Fruit fly (Drosophila melanogaster): ENCODE measurements around the gene cpx.

cpx gene

DNA sequence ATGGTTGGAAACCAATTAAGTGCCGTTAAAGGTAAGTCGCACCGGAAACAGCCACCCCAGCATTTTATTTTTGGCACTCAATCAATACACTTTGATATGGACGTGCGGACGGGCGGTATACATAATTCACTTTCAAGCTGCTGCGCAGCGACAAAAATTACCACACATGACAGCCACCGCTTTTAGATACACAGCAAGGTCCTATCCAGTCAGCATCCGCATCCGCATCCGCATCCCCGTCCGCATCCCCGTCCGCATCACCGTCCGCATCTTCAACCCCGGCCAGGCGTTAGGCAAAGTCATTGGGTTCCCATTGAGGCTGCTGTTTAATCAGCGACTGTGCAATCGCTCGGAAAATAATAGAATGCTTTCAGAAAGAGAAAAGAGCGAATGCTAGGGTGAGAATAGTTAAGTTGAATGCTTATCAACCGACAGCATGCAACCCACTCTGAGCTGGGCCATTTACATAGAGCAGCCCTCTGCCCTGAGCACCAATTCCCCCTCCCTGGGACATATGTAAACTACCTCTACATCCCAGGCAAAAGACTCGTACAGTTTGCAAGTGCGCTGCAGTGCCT is 4.4 kb downstream of the cpx start:
- no peak for TF ChIP-seq D1 (tag; optimal IDR thresholded peaks at IDR 0.05)
- TF ChIP-seq Snoo (tag; optimal IDR thresholded peaks at IDR 0.05), result no peak

DNA sequence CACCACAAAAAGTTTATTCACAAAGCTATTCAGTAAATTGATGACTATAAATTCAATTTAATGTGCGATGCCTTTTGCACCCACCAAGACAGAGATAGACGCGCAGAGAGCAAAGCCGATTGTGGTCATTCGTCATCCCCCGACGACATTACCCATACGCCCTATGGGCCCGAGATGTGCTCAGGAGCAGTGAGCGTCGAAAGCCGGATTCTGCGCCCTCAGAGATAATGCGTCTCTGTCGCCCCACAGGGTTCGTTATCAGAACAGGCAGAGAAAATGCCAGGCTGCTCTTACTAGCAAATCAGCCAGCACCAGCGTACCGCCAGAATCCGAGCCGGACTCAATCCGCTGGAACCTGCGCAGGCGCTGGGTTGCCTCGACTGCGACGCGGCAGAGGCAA is 11.3 kb downstream of the cpx start:
- TF ChIP-seq CG14655 (GFP tag; optimal IDR thresholded peaks at IDR 0.05) (no peak), gl (tag; optimal IDR thresholded peaks at IDR 0.05) (peak; percentile 7)

DNA sequence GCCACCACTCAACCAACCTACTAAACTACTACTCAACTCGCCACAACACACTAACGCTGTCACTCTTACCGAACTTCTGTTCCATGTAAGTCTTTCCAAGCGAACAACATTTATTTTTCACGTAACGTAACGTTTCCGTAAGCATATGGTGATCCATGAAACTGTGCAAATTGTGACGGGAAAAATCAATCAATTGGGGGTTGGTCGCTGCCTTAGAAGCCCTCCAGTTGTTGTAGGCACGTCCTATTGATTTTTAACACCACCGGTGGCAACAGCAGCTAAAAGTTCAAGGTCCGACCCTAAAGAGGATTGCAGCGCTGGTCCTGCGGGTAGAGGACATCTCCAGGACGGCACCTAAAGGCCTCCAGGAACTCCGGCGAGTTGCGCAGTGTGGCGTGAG is 12.2 kb downstream of the cpx start:
- TF ChIP-seq CG34367 (tag; optimal IDR thresholded peaks at IDR 0.05), result no peak
- no peak for TF ChIP-seq Ets98B (GFP tag; IDR thresholded peaks at IDR 0.05)
- no peak for TF ChIP-seq Pif1B (GFP tag; optimal IDR thresholded peaks at IDR 0.05)
- no peak for TF ChIP-seq EcR (GFP tag; optimal IDR thresholded peaks at IDR 0.05)
- no peak for TF ChIP-seq D1 (tag; optimal IDR thresholded peaks at IDR 0.05)
- TF ChIP-seq CG12605 (GFP tag; IDR thresholded peaks at IDR 0.05), result no peak
- TF ChIP-seq CG4496 (GFP tag; IDR thresholded peaks at IDR 0.05), result no peak
- no peak for TF ChIP-seq CG8301 (tag; optimal IDR thresholded peaks at IDR 0.05)
- TF ChIP-seq fd96Ca (GFP tag; IDR thresholded peaks at IDR 0.05), result no peak

DNA sequence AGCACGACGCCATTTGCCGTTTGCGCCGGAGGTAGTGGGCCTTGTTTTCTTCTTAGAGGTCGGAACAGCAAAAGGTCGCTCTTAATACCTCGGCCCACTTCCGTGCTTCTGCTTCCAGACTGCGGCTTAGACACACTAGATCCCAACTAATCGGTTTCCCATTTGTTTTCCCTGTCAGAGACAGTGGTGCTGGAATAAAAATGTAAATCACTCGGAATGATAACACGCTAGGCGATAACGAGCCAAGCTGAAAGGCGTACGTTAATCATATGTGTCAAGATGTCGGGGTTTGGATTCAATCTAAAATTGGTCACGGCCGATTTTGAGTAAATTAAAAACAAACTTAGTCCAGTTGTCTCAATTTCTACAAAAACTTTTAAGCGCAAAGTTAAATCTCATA is 14.7 kb downstream of the cpx start, which contains the start of gene Nepl11:
Nepl11 (minus strand) TSS at position 152 of the 400 bp plus-strand sequence.
- TF ChIP-seq CG32121 (GFP tag; IDR thresholded peaks at IDR 0.05), result no peak
- TF ChIP-seq rn (GFP tag; IDR thresholded peaks at IDR 0.05), result no peak
- TF ChIP-seq gl (tag; optimal IDR thresholded peaks at IDR 0.05), result no peak
- no peak for TF ChIP-seq fd96Ca (GFP tag; IDR thresholded peaks at IDR 0.05)
- no peak for TF ChIP-seq CG8159 (tag; optimal IDR thresholded peaks at IDR 0.05)
- TF ChIP-seq CG4496 (GFP tag; IDR thresholded peaks at IDR 0.05), result no peak

DNA sequence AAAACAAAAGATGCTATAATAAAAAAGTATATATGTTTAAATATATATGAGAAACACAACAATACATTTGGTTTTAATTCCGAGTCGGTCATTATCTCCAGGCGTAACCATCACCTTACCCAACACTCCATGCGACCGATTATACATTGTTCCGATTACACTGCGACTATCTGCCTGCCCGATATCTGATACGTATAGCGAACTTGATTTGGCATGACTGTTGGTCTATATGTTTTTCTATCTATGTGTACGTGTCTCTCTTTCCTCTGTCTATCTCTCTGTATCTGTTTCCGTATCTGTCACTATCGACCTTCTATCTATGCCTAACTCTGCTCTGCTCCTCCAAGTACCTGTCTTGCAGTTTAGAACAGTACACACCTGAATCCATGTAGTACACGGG is 21.5 kb downstream of the cpx start:
- TF ChIP-seq CG15710 (tag; optimal IDR thresholded peaks at IDR 0.05) (no peak), Pif1B (GFP tag; optimal IDR thresholded peaks at IDR 0.05) (no peak), EcR (GFP tag; optimal IDR thresholded peaks at IDR 0.05) (no peak)

DNA sequence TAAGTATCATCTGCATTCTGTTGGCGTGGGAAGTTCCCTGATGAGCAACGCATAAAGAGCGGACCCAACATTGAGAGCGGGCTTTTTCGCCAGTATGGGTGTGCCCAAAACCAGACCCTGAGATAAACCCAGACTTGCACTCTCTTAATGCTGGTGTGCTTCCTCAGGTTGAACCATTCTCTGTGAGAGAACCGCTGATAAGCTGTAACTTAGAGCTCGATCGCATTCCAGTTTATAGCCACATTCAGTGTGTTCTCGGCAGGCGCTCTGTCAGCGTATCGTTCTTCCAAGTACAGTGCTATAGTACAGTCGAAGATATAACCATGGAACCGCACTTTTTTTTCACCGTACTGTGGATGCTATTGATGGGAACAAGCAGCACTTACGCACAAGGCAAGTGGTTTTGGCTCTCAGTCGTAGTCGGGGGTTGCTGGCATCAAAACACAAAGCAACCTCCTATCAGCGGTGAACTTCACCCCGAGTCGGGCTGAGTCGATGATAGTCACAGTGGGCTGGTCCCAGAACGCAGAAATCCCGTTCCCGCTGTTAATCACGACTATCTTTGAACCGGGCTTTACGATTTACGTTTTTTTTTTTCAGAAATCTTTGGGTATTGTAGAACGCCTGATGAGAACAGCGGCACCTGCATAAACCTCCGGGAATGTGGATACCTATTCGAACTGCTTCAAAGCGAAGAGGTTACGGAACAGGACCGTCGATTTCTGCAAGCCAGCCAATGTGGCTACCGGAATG is 27.8 kb downstream of the cpx start, which contains the start of gene MP1:
MP1 (plus strand) TSS at position 245 of the 753 bp plus-strand sequence.
- TF ChIP-seq Snoo (tag; optimal IDR thresholded peaks at IDR 0.05) (peak; percentile 23), fd96Ca (GFP tag; IDR thresholded peaks at IDR 0.05) (no peak), EcR (GFP tag; optimal IDR thresholded peaks at IDR 0.05) (peak; percentile 80), CG8159 (tag; optimal IDR thresholded peaks at IDR 0.05) (peak; percentile 11), CG12605 (GFP tag; IDR thresholded peaks at IDR 0.05) (0 out of 2 replicates have a peak, but pooled peaks have one; percentile 41), gl (tag; optimal IDR thresholded peaks at IDR 0.05) (peak; percentile 34), rn (GFP tag; IDR thresholded peaks at IDR 0.05) (no peak)

DNA sequence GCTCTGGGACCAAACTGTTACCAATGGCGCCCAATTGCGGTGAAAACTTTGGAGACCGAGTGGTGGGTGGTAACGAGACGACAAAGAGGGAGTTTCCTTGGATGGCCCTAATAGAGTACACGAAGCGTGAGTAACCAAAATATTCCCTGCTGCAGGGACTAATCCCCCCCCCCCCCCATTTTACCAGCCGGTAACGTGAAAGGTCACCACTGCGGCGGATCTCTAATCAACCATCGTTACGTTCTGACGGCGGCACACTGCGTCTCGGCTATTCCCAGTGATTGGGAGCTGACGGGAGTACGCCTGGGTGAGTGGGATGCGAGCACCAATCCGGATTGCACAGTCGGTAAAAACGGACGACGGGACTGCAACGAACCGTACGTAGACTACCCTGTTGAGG is 28.7 kb downstream of the cpx start:
- TF ChIP-seq CG12605 (GFP tag; IDR thresholded peaks at IDR 0.05), result no peak
- TF ChIP-seq rn (GFP tag; IDR thresholded peaks at IDR 0.05), result no peak
- no peak for TF ChIP-seq CG10348 (GFP tag; IDR thresholded peaks at IDR 0.05)
- TF ChIP-seq EcR (GFP tag; optimal IDR thresholded peaks at IDR 0.05), result no peak
- TF ChIP-seq CG8159 (tag; optimal IDR thresholded peaks at IDR 0.05), result no peak
- no peak for TF ChIP-seq CG15710 (tag; optimal IDR thresholded peaks at IDR 0.05)
- no peak for TF ChIP-seq D1 (tag; optimal IDR thresholded peaks at IDR 0.05)
- TF ChIP-seq CG34367 (tag; optimal IDR thresholded peaks at IDR 0.05), result no peak
- no peak for TF ChIP-seq Ets98B (GFP tag; IDR thresholded peaks at IDR 0.05)
- TF ChIP-seq Pif1B (GFP tag; optimal IDR thresholded peaks at IDR 0.05), result no peak
- TF ChIP-seq gl (tag; optimal IDR thresholded peaks at IDR 0.05), result no peak

DNA sequence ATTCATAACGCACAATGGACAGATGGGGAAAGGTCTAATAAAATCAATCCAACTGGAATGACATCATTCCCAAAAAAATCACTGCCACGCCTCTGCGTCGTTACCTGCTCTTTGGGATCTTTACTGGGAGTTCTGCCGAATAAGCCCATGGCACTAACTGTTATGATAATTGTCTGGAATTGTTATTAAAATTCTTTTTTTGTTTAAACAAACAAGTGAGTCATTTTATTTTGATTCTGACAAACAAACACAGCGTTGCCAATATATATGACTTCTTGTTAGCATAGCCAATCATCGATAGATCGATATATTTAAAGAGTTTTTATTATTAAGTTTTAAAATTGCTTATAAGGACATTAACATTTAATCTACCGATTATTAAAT is 30.7 kb downstream of the cpx start, which contains the start of gene Vps24:
Vps24 (minus strand) TSS at position 265 of the 384 bp plus-strand sequence.
- TF ChIP-seq EcR (GFP tag; optimal IDR thresholded peaks at IDR 0.05) (peak; percentile 32), CG12605 (GFP tag; IDR thresholded peaks at IDR 0.05) (no peak)

DNA sequence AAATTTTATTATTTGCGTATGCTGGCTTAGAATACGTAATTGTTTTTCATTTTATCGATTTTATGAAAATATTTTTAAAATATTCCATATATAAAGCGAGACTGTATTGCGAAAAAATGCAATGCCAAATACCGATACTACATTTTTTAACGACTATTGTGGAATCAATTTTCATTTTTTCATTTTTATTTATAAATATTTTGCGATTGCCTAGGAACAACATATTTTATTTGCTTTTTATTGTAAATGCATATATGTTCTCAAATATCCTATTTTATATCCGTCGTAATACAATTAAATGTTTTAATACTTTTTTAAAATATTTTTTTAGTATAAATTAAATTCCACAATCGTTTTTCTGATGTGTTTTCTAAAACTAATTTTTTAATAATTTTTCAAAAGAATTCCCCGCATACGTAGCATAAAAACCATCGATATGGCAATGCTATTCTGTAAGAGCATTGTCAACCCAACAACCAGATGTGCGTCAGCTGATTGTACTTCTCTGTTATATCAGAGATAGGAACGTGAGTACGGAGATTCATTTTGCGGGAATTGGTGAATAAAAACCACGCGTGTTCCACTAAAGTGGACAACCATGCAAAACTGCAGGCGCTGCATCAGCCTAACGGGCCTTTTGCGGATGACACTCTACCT is 31.2 kb downstream of the cpx start, which contains the start of gene Suv3:
Suv3 (plus strand) TSS at position 489 of the 657 bp plus-strand sequence.
- TF ChIP-seq EcR (GFP tag; optimal IDR thresholded peaks at IDR 0.05), result no peak
- TF ChIP-seq CG8159 (tag; optimal IDR thresholded peaks at IDR 0.05), result peak; percentile 49
- TF ChIP-seq D1 (tag; optimal IDR thresholded peaks at IDR 0.05), result peak; percentile 29
- peak; percentile 41 for TF ChIP-seq CG15710 (tag; optimal IDR thresholded peaks at IDR 0.05)
- TF ChIP-seq CG4496 (GFP tag; IDR thresholded peaks at IDR 0.05), result no peak
- TF ChIP-seq CG17806 (tag; optimal IDR thresholded peaks at IDR 0.05), result peak; percentile 19
- 0 out of 2 replicates have a peak, but pooled peaks have one; percentile 20 for TF ChIP-seq CG12605 (GFP tag; IDR thresholded peaks at IDR 0.05)
- TF ChIP-seq CG8301 (tag; optimal IDR thresholded peaks at IDR 0.05), result no peak
- TF ChIP-seq CG9948 (tag; optimal IDR thresholded peaks at IDR 0.05), result peak; percentile 46
